Worm (Caenorhabditis elegans): ENCODE measurements around the gene F56H9.9.

DNA sequence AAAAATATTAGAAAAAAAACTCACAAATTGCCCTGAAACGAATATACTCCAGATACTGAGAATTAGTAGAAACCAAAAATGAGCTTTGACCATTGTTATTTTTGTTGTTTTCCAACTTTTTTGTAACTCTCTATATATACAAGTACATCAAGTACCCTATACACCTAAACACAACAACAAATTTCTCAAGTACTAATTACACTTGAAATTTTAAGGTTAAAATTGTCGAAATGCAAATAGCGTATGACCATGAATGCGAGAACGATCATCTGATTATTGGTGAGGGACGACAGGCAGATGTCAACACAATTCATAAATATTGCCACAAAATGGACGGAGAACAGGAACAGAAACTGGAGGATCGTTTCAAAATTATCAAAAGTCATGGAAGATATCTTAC lies at the start of gene F56H9.9:
- no peak for TF ChIP-seq aly-2 (tag; optimal IDR thresholded peaks at IDR 0.05)
- no peak for TF ChIP-seq tbx-2 (tag; optimal IDR thresholded peaks at IDR 0.05)
- no peak for TF ChIP-seq nhr-28 (tag; optimal IDR thresholded peaks at IDR 0.05)
- no peak for TF ChIP-seq skn-1 (tag; optimal IDR thresholded peaks at IDR 0.05)
- TF ChIP-seq ama-1 (optimal IDR thresholded peaks at IDR 0.05), result no peak
- no peak for TF ChIP-seq unc-39 (tag; optimal IDR thresholded peaks at IDR 0.05)
- no peak for TF ChIP-seq zag-1 (tag; optimal IDR thresholded peaks at IDR 0.05)

Data from whole organism, L3 larva.